Worm (Caenorhabditis elegans) whole organism, L4 larva: ENCODE data around the gene F54E4.4.

Experiments used
- Y105C5A.15 ChIP-seq: fragments of 200-800 bp; sonication (Bioruptor generic); IDR thresholded peaks from 2 replicates; pipeline ENCODE4 v1.3.6; 2022; ENCODE audit warnings: missing genetic modification characterization, missing compliant biosample characterization
- Y5F2A.4 ChIP-seq: fragments of 200-800 bp; sonication (Bioruptor generic); optimal IDR thresholded peaks from 2 replicates; lab custom pipeline; 2018; ENCODE audit warnings: mild to moderate bottlenecking, missing genetic modification characterization, missing compliant biosample characterization
- Y75B8A.6 ChIP-seq: fragments of 200-800 bp; sonication (Bioruptor generic); IDR thresholded peaks from 2 replicates; pipeline ENCODE4 v1.3.6; 2022; ENCODE audit warnings: missing genetic modification reagents, missing genetic modification characterization, missing compliant biosample characterization
- aly-2 ChIP-seq: sonication (generic microtip); optimal IDR thresholded peaks from 2 replicates; lab custom pipeline; 2018; ENCODE audit warnings: missing biosample characterization, missing genetic modification characterization
- ces-1 ChIP-seq: fragments of 150-350 bp; sonication (generic microtip); optimal IDR thresholded peaks from 4 replicates; lab custom pipeline; 2014; ENCODE audit warnings: missing biosample characterization, missing genetic modification reagents, missing genetic modification characterization
- ctbp-1 ChIP-seq: fragments of 200-800 bp; sonication (Bioruptor generic); IDR thresholded peaks from 2 replicates; pipeline ENCODE4 v1.3.6; 2022; ENCODE audit warnings: missing genetic modification reagents, missing genetic modification characterization, missing compliant biosample characterization
- dpl-1 ChIP-seq: fragments of 150-350 bp; optimal IDR thresholded peaks from 2 replicates; lab custom pipeline; 2014; ENCODE audit warnings: missing biosample characterization, missing genetic modification reagents, missing genetic modification characterization
- dve-1 ChIP-seq: sonication (generic microtip); optimal IDR thresholded peaks from 2 replicates; lab custom pipeline; 2017; ENCODE audit warnings: antibody characterized with exemption, mild to moderate bottlenecking, missing genetic modification characterization, missing compliant biosample characterization; ENCODE audit not compliant: insufficient read depth
- fkh-10 ChIP-seq: fragments of 150-350 bp; optimal IDR thresholded peaks from 2 replicates; lab custom pipeline; 2014; ENCODE audit warnings: missing biosample characterization, missing genetic modification reagents, missing genetic modification characterization
- fos-1 ChIP-seq: fragments of 150-350 bp; optimal IDR thresholded peaks from 2 replicates; lab custom pipeline; 2014; ENCODE audit warnings: missing biosample characterization, missing genetic modification characterization
- lin-13 ChIP-seq: fragments of 150-350 bp; optimal IDR thresholded peaks from 2 replicates; lab custom pipeline; 2014; ENCODE audit warnings: missing biosample characterization, missing genetic modification reagents, missing genetic modification characterization
- lin-38 ChIP-seq: fragments of 200-800 bp; sonication (Bioruptor generic); IDR thresholded peaks from 2 replicates; pipeline ENCODE4 v1.3.6; 2022; ENCODE audit warnings: missing genetic modification reagents, missing genetic modification characterization, missing compliant biosample characterization
- lin-39 ChIP-seq: fragments of 150-350 bp; optimal IDR thresholded peaks from 2 replicates; lab custom pipeline; 2014; ENCODE audit warnings: missing biosample characterization, missing genetic modification reagents, missing genetic modification characterization
- lsy-2 ChIP-seq, 2 experiments: fragments of 150-350 bp in 1 of 2; sonication (generic microtip) in 1 of 2; optimal IDR thresholded peaks; 2 replicates each; lab custom pipeline; 2014 to 2017; ENCODE audit warnings: missing biosample characterization in 2 of 2, missing genetic modification characterization in 2 of 2
- spr-1 ChIP-seq: sonication (generic microtip); optimal IDR thresholded peaks from 2 replicates; lab custom pipeline; 2016; ENCODE audit warnings: mild to moderate bottlenecking, missing genetic modification characterization, missing compliant biosample characterization

F54E4.4 gene

DNA sequence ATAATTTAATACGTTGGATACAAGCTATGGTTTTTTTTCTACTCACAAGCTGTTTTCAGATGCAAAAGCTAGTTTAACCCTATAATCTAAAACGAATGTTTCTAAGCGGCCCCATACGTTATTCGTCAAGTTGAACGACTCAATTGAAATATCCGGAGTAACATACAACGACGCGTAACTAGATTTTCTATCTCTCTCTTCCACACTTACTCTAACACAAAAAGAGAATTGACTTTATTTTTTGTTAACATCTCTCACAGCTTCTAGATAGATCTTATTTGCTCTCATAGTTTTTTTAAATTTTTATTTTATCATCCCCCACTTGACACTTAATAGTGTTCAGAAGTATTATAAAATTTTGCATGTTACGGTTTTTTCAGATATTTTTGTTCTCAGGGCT lies 52.1 kb downstream of the F54E4.4 start:
- TF ChIP-seq dpl-1 = no peak
- no peak for TF ChIP-seq lin-38 (GFP tag; lab: Robert Waterston, UW)
- no peak for TF ChIP-seq Y105C5A.15 (GFP tag; lab: Robert Waterston, UW)
- no peak for TF ChIP-seq lin-39
- TF ChIP-seq ces-1 = peak; percentile 94
- TF ChIP-seq dve-1 = no peak
- TF ChIP-seq fkh-10 = peak; percentile 96
- 0 out of 2 replicates have a peak, but pooled peaks have one; percentile 16 for TF ChIP-seq ctbp-1 (GFP tag; lab: Robert Waterston, UW)
- no peak for TF ChIP-seq Y5F2A.4 (GFP tag; lab: Kevin White, UChicago)
- no peak for TF ChIP-seq lin-13 (GFP tag; lab: Kevin White, UChicago)
- no peak for TF ChIP-seq spr-1
- TF ChIP-seq lsy-2 (tag; optimal IDR thresholded peaks at IDR 0.05; lab: Kevin White, UChicago) = peak in 1 of 2 experiments; percentile 3
- TF ChIP-seq fos-1 (tag; lab: Kevin White, UChicago) = no peak
- TF ChIP-seq Y75B8A.6 = no peak
- no peak for TF ChIP-seq aly-2 (tag; lab: Kevin White, UChicago)
